Worm (Caenorhabditis elegans) whole organism, midembryonic: ENCODE data around the gene C09H10.4.

Experiments
- T22C8.4 ChIP-seq: fragments of 200-800 bp; sonication (Bioruptor generic); IDR thresholded peaks from 2 replicates; pipeline ENCODE4 v1.3.6; 2022; ENCODE audit warnings: missing genetic modification characterization, missing compliant biosample characterization
- cog-1 ChIP-seq: sonication (generic microtip); optimal IDR thresholded peaks from 2 replicates; lab custom pipeline; 2016; ENCODE audit warnings: missing genetic modification characterization, missing compliant biosample characterization
- med-1 ChIP-seq: sonication (generic microtip); optimal IDR thresholded peaks from 2 replicates; lab custom pipeline; 2017; ENCODE audit warnings: missing genetic modification characterization, mild to moderate bottlenecking, missing compliant biosample characterization, antibody characterized with exemption, missing genetic modification reagents; ENCODE audit not compliant: insufficient read depth
- ref-1 ChIP-seq: fragments of 200-800 bp; sonication (Bioruptor generic); conservative IDR thresholded peaks from 2 replicates; pipeline ENCODE4 v1.3.6; 2022; ENCODE audit warnings: missing genetic modification reagents, missing genetic modification characterization, missing compliant biosample characterization
- tab-1 ChIP-seq: fragments of 200-800 bp; sonication (Bioruptor generic); IDR thresholded peaks from 2 replicates; pipeline ENCODE4 v1.3.6; 2022; ENCODE audit warnings: missing genetic modification characterization, missing compliant biosample characterization
- ztf-23 ChIP-seq: fragments of 200-800 bp; sonication (Bioruptor generic); IDR thresholded peaks from 2 replicates; pipeline ENCODE4 v1.3.6; 2022; ENCODE audit warnings: missing genetic modification reagents, missing genetic modification characterization, missing compliant biosample characterization

ce11 chrII:11050678-11051077, 49.3 kb upstream of the C09H10.4 start:
- TF ChIP-seq tab-1 (GFP tag; lab: Robert Waterston, UW) (no peak), ztf-23 (no peak), med-1 (GFP tag; lab: Kevin White, UChicago) (no peak), cog-1 (tag; lab: Kevin White, UChicago) (no peak), ref-1 (GFP tag; lab: Robert Waterston, UW) (no peak), T22C8.4 (GFP tag; lab: Robert Waterston, UW) (no peak)
